Worm (Caenorhabditis elegans): ENCODE data around the gene snr-3.

- TF ChIP-seq B0261.1 (tag; optimal IDR thresholded peaks at IDR 0.05): no peak
- TF ChIP-seq egrh-3 (GFP tag; IDR thresholded peaks at IDR 0.05): no peak
- no peak for TF ChIP-seq cebp-1 (GFP tag; IDR thresholded peaks at IDR 0.05)
- no peak for TF ChIP-seq cebp-1 (tag; optimal IDR thresholded peaks at IDR 0.05)
- TF ChIP-seq bed-2 (GFP tag; IDR thresholded peaks at IDR 0.05): no peak
- TF ChIP-seq lin-35 (GFP tag; optimal IDR thresholded peaks at IDR 0.05): no peak
- TF ChIP-seq ZK185.1 (tag; optimal IDR thresholded peaks at IDR 0.05; ENCODE audit: poor library complexity, severe bottlenecking): no peak
- TF ChIP-seq pha-4 (tag; optimal IDR thresholded peaks at IDR 0.05): no peak
- no peak for TF ChIP-seq ets-4 (GFP tag; optimal IDR thresholded peaks at IDR 0.05)
- no peak for TF ChIP-seq ztf-25 (GFP tag; IDR thresholded peaks at IDR 0.05)
Measured at ce11 chrII:6448656-6449055, 40.9 kb downstream of the snr-3 start.
